Fruit fly (Drosophila melanogaster) whole organism, embryonic: Measurements from ENCODE around the gene Pex14.

ENCODE experiments used
- Abd-B ChIP-seq: fragments of 200-800 bp; sonication (Bioruptor generic); optimal IDR thresholded peaks from 2 replicates; lab custom pipeline; 2018; ENCODE audit warnings: missing biosample characterization, mild to moderate bottlenecking, missing genetic modification characterization, moderate library complexity
- BEAF-32 ChIP-seq: fragments of 200-800 bp; sonication (Bioruptor generic); optimal IDR thresholded peaks from 3 replicates; lab custom pipeline; 2017; ENCODE audit warnings: missing biosample characterization, missing genetic modification characterization, mild to moderate bottlenecking, moderate library complexity, missing genetic modification reagents
- C15 ChIP-seq: fragments of 200-800 bp; sonication (Bioruptor generic); IDR thresholded peaks from 3 replicates; pipeline ENCODE4 v1.3.6; 2022; ENCODE audit warnings: missing biosample characterization, missing genetic modification characterization
- CG10274 ChIP-seq: fragments of 200-800 bp; sonication (Bioruptor generic); optimal IDR thresholded peaks from 3 replicates; lab custom pipeline; 2017; ENCODE audit warnings: missing biosample characterization, mild to moderate bottlenecking, missing genetic modification characterization
- CG11085 ChIP-seq: fragments of 200-800 bp; sonication (Bioruptor generic); IDR thresholded peaks from 2 replicates; pipeline ENCODE4 v1.3.6; 2022; ENCODE audit warnings: missing biosample characterization, missing genetic modification characterization
- CG13624 ChIP-seq: fragments of 200-800 bp; sonication (Bioruptor generic); optimal IDR thresholded peaks from 2 replicates; lab custom pipeline; 2016; ENCODE audit warnings: missing biosample characterization, missing genetic modification characterization
- CG15696 ChIP-seq: fragments of 200-800 bp; sonication (Bioruptor generic); optimal IDR thresholded peaks from 2 replicates; lab custom pipeline; 2019; ENCODE audit warnings: missing biosample characterization, mild to moderate bottlenecking, missing genetic modification characterization, moderate library complexity
- CG1602 ChIP-seq: fragments of 200-800 bp; sonication (Bioruptor generic); optimal IDR thresholded peaks from 3 replicates; lab custom pipeline; 2016; ENCODE audit warnings: missing biosample characterization, missing genetic modification characterization
- CG1647 ChIP-seq: fragments of 200-800 bp; sonication (Bioruptor generic); optimal IDR thresholded peaks from 3 replicates; lab custom pipeline; 2016; ENCODE audit warnings: missing biosample characterization, missing genetic modification characterization
- CG17186 ChIP-seq: fragments of 200-800 bp; sonication (Bioruptor generic); optimal IDR thresholded peaks from 3 replicates; lab custom pipeline; 2017; ENCODE audit warnings: missing biosample characterization, missing genetic modification reagents, missing genetic modification characterization
- CG17361 ChIP-seq: fragments of 200-800 bp; sonication (Bioruptor generic); IDR thresholded peaks from 3 replicates; pipeline ENCODE4 v1.3.6; 2022; ENCODE audit warnings: missing biosample characterization, missing genetic modification characterization
- CG17612 ChIP-seq: fragments of 200-800 bp; sonication (Bioruptor generic); IDR thresholded peaks from 2 replicates; pipeline ENCODE4 v1.3.6; 2022; ENCODE audit warnings: missing biosample characterization, missing genetic modification characterization
- CG30431 ChIP-seq: fragments of 200-800 bp; sonication (Bioruptor generic); optimal IDR thresholded peaks from 2 replicates; lab custom pipeline; 2017; ENCODE audit warnings: missing biosample characterization, missing genetic modification characterization
- CG31441 ChIP-seq: fragments of 200-800 bp; sonication (Bioruptor generic); IDR thresholded peaks from 2 replicates; pipeline ENCODE4 v1.3.6; 2022; ENCODE audit warnings: missing biosample characterization, missing genetic modification characterization
- CG3163 ChIP-seq: fragments of 200-800 bp; sonication (Bioruptor generic); optimal IDR thresholded peaks from 3 replicates; lab custom pipeline; 2016; ENCODE audit warnings: missing biosample characterization, missing genetic modification characterization
- CG4424 ChIP-seq: fragments of 200-800 bp; sonication (Bioruptor generic); optimal IDR thresholded peaks from 3 replicates; lab custom pipeline; 2016; ENCODE audit warnings: missing biosample characterization, missing genetic modification characterization
- CG7928 ChIP-seq: fragments of 200-800 bp; sonication (Bioruptor generic); optimal IDR thresholded peaks from 2 replicates; lab custom pipeline; 2017; ENCODE audit warnings: missing biosample characterization, mild to moderate bottlenecking, missing genetic modification characterization
- CG8359 ChIP-seq: fragments of 200-800 bp; sonication (Bioruptor generic); optimal IDR thresholded peaks from 2 replicates; lab custom pipeline; 2017; ENCODE audit warnings: missing biosample characterization, mild to moderate bottlenecking, missing genetic modification characterization, borderline replicate concordance
- CG8924 ChIP-seq: fragments of 200-800 bp; optimal IDR thresholded peaks from 3 replicates; lab custom pipeline; 2019; ENCODE audit warnings: missing biosample characterization, mild to moderate bottlenecking, missing genetic modification characterization, moderate library complexity
- CG9876 ChIP-seq: fragments of 200-800 bp; sonication (Bioruptor generic); optimal IDR thresholded peaks from 2 replicates; lab custom pipeline; 2016; ENCODE audit warnings: missing biosample characterization, missing genetic modification characterization
- CG9932 ChIP-seq: fragments of 200-800 bp; sonication (Bioruptor generic); IDR thresholded peaks from 2 replicates; pipeline ENCODE4 v1.3.6; 2022; ENCODE audit warnings: missing biosample characterization, missing genetic modification characterization
- D19A ChIP-seq: fragments of 200-800 bp; optimal IDR thresholded peaks from 3 replicates; lab custom pipeline; 2019; ENCODE audit warnings: missing biosample characterization, mild to moderate bottlenecking, missing genetic modification characterization, moderate library complexity
- Fer2 ChIP-seq: fragments of 200-800 bp; sonication (Bioruptor generic); optimal IDR thresholded peaks from 2 replicates; lab custom pipeline; 2018; ENCODE audit warnings: missing biosample characterization, mild to moderate bottlenecking, missing genetic modification characterization, moderate library complexity
- H2.0 ChIP-seq: fragments of 200-800 bp; sonication (Bioruptor generic); IDR thresholded peaks from 2 replicates; pipeline ENCODE4 v1.3.6; 2022; ENCODE audit warnings: missing biosample characterization, missing genetic modification characterization
- Hr3 ChIP-seq: fragments of 200-800 bp; sonication (Bioruptor generic); optimal IDR thresholded peaks from 3 replicates; lab custom pipeline; 2016; ENCODE audit warnings: missing biosample characterization, missing genetic modification characterization
- Hr39 ChIP-seq: fragments of >200 bp; optimal IDR thresholded peaks from 2 replicates; lab custom pipeline; 2017
- Hr78 ChIP-seq, 2 experiments: fragments of 200-800 bp in 1 of 2; fragments of >200 bp in 1 of 2; sonication (Bioruptor generic) in 1 of 2; optimal IDR thresholded peaks; 2 replicates each; lab custom pipeline; 2017 to 2019; ENCODE audit warnings: missing biosample characterization in 2 of 2, missing genetic modification characterization in 2 of 2, mild to moderate bottlenecking in 1 of 2, moderate library complexity in 1 of 2
- Lhr ChIP-seq: fragments of 200-800 bp; sonication (Bioruptor generic); optimal IDR thresholded peaks from 3 replicates; lab custom pipeline; 2017; ENCODE audit warnings: mild to moderate bottlenecking, missing biosample characterization, missing genetic modification reagents, missing genetic modification characterization
- Lpt ChIP-seq: fragments of >200 bp; optimal IDR thresholded peaks from 2 replicates; lab custom pipeline; 2018; ENCODE audit warnings: missing biosample characterization, missing genetic modification characterization
- Med ChIP-seq: fragments of 200-800 bp; sonication (Bioruptor generic); peaks from one replicate; lab custom pipeline; 2016; ENCODE audit warnings: missing biosample characterization, missing genetic modification characterization, mild to moderate bottlenecking, inconsistent platforms, moderate library complexity
- Opbp ChIP-seq: fragments of 200-800 bp; sonication (Bioruptor generic); IDR thresholded peaks from 3 replicates; pipeline ENCODE4 v1.3.6; 2022; ENCODE audit warnings: missing biosample characterization, missing genetic modification characterization; ENCODE audit not compliant: partially characterized antibody
- Rfx ChIP-seq: fragments of 200-800 bp; sonication (Bioruptor generic); IDR thresholded peaks from 2 replicates; pipeline ENCODE4 v1.3.6; 2022; ENCODE audit warnings: missing biosample characterization, missing genetic modification characterization
- Rx ChIP-seq: fragments of 200-800 bp; sonication (Bioruptor generic); IDR thresholded peaks from 2 replicates; pipeline ENCODE4 v1.3.6; 2022; ENCODE audit warnings: missing biosample characterization, missing genetic modification characterization
- ac ChIP-seq: fragments of 200-800 bp; sonication (Bioruptor generic); optimal IDR thresholded peaks from 3 replicates; lab custom pipeline; 2017; ENCODE audit warnings: missing biosample characterization, mild to moderate bottlenecking, missing genetic modification characterization
- aop ChIP-seq: fragments of 200-800 bp; sonication (Bioruptor generic); IDR thresholded peaks from 2 replicates; pipeline ENCODE4 v1.3.6; 2022; ENCODE audit warnings: missing biosample characterization, missing genetic modification characterization
- cato ChIP-seq: fragments of 200-800 bp; sonication (Bioruptor generic); optimal IDR thresholded peaks from 2 replicates; lab custom pipeline; 2016; ENCODE audit warnings: missing biosample characterization, missing genetic modification characterization, borderline replicate concordance
- chif ChIP-seq, 2 experiments: fragments of 200-800 bp; sonication (Bioruptor generic); optimal IDR thresholded peaks; 3 replicates each; lab custom pipeline; 2016; ENCODE audit warnings: missing biosample characterization in 2 of 2, missing genetic modification characterization in 2 of 2
- chinmo ChIP-seq: fragments of 200-800 bp; sonication (Bioruptor generic); IDR thresholded peaks from 4 replicates; pipeline ENCODE4 v1.3.6; 2022; ENCODE audit warnings: missing biosample characterization, missing genetic modification characterization; ENCODE audit not compliant: partially characterized antibody
- dmrt11E ChIP-seq: fragments of 200-800 bp; sonication (Bioruptor generic); optimal IDR thresholded peaks from 3 replicates; lab custom pipeline; 2018; ENCODE audit warnings: missing biosample characterization, mild to moderate bottlenecking, missing genetic modification characterization, moderate library complexity
- en ChIP-seq: fragments of 200-800 bp; sonication (Bioruptor generic); optimal IDR thresholded peaks from 2 replicates; lab custom pipeline; 2016; ENCODE audit warnings: missing biosample characterization, missing genetic modification characterization
- exex ChIP-seq: fragments of 200-800 bp; sonication (Bioruptor generic); optimal IDR thresholded peaks from 4 replicates; lab custom pipeline; 2018; ENCODE audit warnings: missing biosample characterization, mild to moderate bottlenecking, missing genetic modification characterization, moderate library complexity
- fd96Cb ChIP-seq: fragments of 200-800 bp; sonication (Bioruptor generic); optimal IDR thresholded peaks from 2 replicates; lab custom pipeline; 2018; ENCODE audit warnings: missing biosample characterization, mild to moderate bottlenecking, missing genetic modification characterization, moderate library complexity
- gem ChIP-seq: fragments of 200-800 bp; sonication (Bioruptor generic); optimal IDR thresholded peaks from 2 replicates; lab custom pipeline; 2019; ENCODE audit warnings: missing biosample characterization, mild to moderate bottlenecking, missing genetic modification characterization, moderate library complexity
- jigr1 ChIP-seq: fragments of 200-800 bp; sonication (Bioruptor generic); IDR thresholded peaks from 3 replicates; pipeline ENCODE4 v1.3.6; 2022; ENCODE audit warnings: missing biosample characterization, missing genetic modification characterization
- nom ChIP-seq: fragments of 200-800 bp; sonication (Bioruptor generic); optimal IDR thresholded peaks from 2 replicates; lab custom pipeline; 2017; ENCODE audit warnings: missing biosample characterization, missing genetic modification characterization, mild to moderate bottlenecking, moderate library complexity, missing genetic modification reagents
- pnt ChIP-seq: fragments of 200-800 bp; sonication (Bioruptor generic); optimal IDR thresholded peaks from 3 replicates; lab custom pipeline; 2016; ENCODE audit warnings: missing biosample characterization, missing genetic modification characterization
- psq ChIP-seq: fragments of 200-800 bp; sonication (Bioruptor generic); optimal IDR thresholded peaks from 2 replicates; lab custom pipeline; 2017; ENCODE audit warnings: missing biosample characterization, missing genetic modification characterization
- sisA ChIP-seq: fragments of 200-800 bp; sonication (Bioruptor generic); IDR thresholded peaks from 2 replicates; pipeline ENCODE4 v1.3.6; 2022; ENCODE audit warnings: missing biosample characterization, missing genetic modification characterization
- sug ChIP-seq: fragments of 200-800 bp; optimal IDR thresholded peaks from 2 replicates; lab custom pipeline; 2019; ENCODE audit warnings: missing biosample characterization, mild to moderate bottlenecking, missing genetic modification characterization, moderate library complexity

The Pex14 gene

DNA sequence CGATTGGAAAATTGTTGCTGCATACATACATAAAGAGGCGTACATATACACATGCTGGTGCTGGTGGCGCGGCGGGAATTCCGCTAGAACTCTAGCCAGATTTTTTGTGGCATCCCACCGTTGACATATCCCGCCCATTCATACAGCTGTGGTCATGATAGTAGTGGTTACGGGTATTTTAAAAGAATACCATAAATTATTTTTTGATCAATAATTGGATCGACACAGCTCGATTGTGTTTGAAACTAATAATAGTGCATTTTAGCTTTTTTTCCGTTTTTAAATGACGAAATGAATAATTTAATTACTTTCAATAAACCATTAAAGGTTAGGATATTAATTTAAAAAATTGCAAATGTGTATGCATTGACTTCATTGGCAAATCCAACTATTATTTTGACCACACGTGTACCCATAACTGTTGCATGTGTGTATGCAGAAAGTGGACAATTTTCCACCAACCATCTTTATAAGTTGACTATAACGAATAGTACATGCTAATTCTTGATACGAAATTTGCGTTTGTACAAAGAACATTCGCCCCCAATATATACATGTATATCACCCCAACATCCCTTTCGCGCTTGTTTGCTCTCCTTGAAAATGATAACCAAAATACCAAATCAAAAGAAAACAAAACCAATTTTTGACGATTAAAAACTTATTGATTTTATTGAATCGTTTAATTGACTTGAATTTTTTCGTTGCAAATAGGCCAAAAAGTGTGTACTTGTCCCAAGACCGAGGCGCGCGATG, 6.5 kb upstream of the Pex14 start (continued):
- TF ChIP-seq CG30431 (peak; percentile 48), CG15696 (tag; lab: Kevin White, UChicago) (peak; percentile 12), CG11085 (GFP tag; lab: Robert Waterston, UW) (peak; percentile 64; the same call in 1 of the 2 replicates), pnt (peak; percentile 30), CG13624 (GFP tag; lab: Kevin White, UChicago) (peak; percentile 57), CG7928 (GFP tag; lab: Kevin White, UChicago) (peak; percentile 51), Hr3 (peak; percentile 56), CG8359 (GFP tag; lab: Kevin White, UChicago) (peak; percentile 30), Hr78 (GFP tag; optimal IDR thresholded peaks at IDR 0.05; lab: Kevin White, UChicago) (no peak), Hr39 (lab: Kevin White, UChicago) (no peak), CG1602 (peak; percentile 73), Fer2 (peak; percentile 18), nom (GFP tag; lab: Kevin White, UChicago) (peak; percentile 5), Rfx (GFP tag; lab: Robert Waterston, UW) (peak; percentile 87), CG9876 (GFP tag; lab: Kevin White, UChicago) (peak; percentile 8), C15 (0 out of 3 replicates have a peak, but pooled peaks have one; percentile 38), Abd-B (GFP tag; lab: Kevin White, UChicago) (peak; percentile 51), chif (GFP tag; optimal IDR thresholded peaks at IDR 0.05; lab: Kevin White, UChicago) (peak; percentile 70 to 71), CG10274 (GFP tag; lab: Kevin White, UChicago) (peak; percentile 25), Rx (GFP tag; lab: Robert Waterston, UW) (peak; percentile 67; the same call in 1 of the 2 replicates), dmrt11E (tag; lab: Kevin White, UChicago) (peak; percentile 70), D19A (tag; lab: Kevin White, UChicago) (peak; percentile 73), exex (tag; lab: Kevin White, UChicago) (peak; percentile 3), CG3163 (GFP tag; lab: Kevin White, UChicago) (peak; percentile 35), chinmo (no peak), jigr1 (GFP tag; lab: Robert Waterston, UW) (peak; percentile 42; the same call in 1 of the 3 replicates), CG8924 (tag; lab: Kevin White, UChicago) (peak; percentile 74), ac (GFP tag; lab: Kevin White, UChicago) (no peak), gem (peak; percentile 88), CG17612 (GFP tag; lab: Robert Waterston, UW) (no peak), CG9932 (GFP tag; lab: Robert Waterston, UW) (peak; percentile 69), CG1647 (peak; percentile 46), cato (peak; percentile 44), BEAF-32 (GFP tag; lab: Kevin White, UChicago) (no peak), aop (GFP tag; lab: Robert Waterston, UW) (no peak), Lpt (GFP tag; lab: Kevin White, UChicago) (no peak), en (peak; percentile 16), Lhr (GFP tag; lab: Kevin White, UChicago) (peak; percentile 47), CG17361 (GFP tag; lab: Robert Waterston, UW) (peak; percentile 68), H2.0 (peak; percentile 81), sisA (GFP tag; lab: Robert Waterston, UW) (peak; percentile 66), CG4424 (peak; percentile 79), CG31441 (peak; percentile 81), CG17186 (peak; percentile 36), sug (tag; lab: Kevin White, UChicago) (no peak), fd96Cb (tag; lab: Kevin White, UChicago) (peak; percentile 73), Opbp (GFP tag; lab: Robert Waterston, UW) (0 out of 3 replicates have a peak, but pooled peaks have one; percentile 22), Med (GFP tag; lab: Kevin White, UChicago) (peak; percentile 97), psq (GFP tag; lab: Kevin White, UChicago) (no peak)
